Fruit fly (Drosophila melanogaster): ENCODE results near the gene frc.

frc gene

dm6 chr3L:17428779-17429178, 4.2 kb downstream of the frc start, which contains the start of gene Gorab (continued):
- TF ChIP-seq sima (GFP tag; optimal IDR thresholded peaks at IDR 0.05) (no peak), Hand (GFP tag; optimal IDR thresholded peaks at IDR 0.05) (no peak), Dfd (GFP tag; optimal IDR thresholded peaks at IDR 0.05) (no peak), lmd (GFP tag; IDR thresholded peaks at IDR 0.05) (peak; percentile 94), Vsx1 (GFP tag; optimal IDR thresholded peaks at IDR 0.05) (peak; percentile 87), h (optimal IDR thresholded peaks at IDR 0.05) (no peak), z (GFP tag; IDR thresholded peaks at IDR 0.05) (no peak), Dref (GFP tag; IDR thresholded peaks at IDR 0.05) (peak; percentile 69), esg (GFP tag; conservative IDR thresholded peaks at IDR 0.05) (peak; percentile 96), sens-2 (GFP tag; IDR thresholded peaks at IDR 0.05) (peak; percentile 76), CG7372 (GFP tag; IDR thresholded peaks at IDR 0.05) (peak; percentile 95), onecut (GFP tag; IDR thresholded peaks at IDR 0.05) (peak; percentile 62), Hmr (GFP tag; optimal IDR thresholded peaks at IDR 0.05) (peak; percentile 67), shn (GFP tag; optimal IDR thresholded peaks at IDR 0.05) (peak; percentile 32), kah (GFP tag; optimal IDR thresholded peaks at IDR 0.05) (no peak), ranshi (GFP tag; IDR thresholded peaks at IDR 0.05) (peak; percentile 92), CG2202 (tag; optimal IDR thresholded peaks at IDR 0.05) (peak; percentile 57), ase (GFP tag; IDR thresholded peaks at IDR 0.05) (peak; percentile 97), Rfx (GFP tag; IDR thresholded peaks at IDR 0.05) (peak; percentile 95), NC2β (GFP tag; optimal IDR thresholded peaks at IDR 0.05) (peak; percentile 65), CG4707 (GFP tag; optimal IDR thresholded peaks at IDR 0.05) (peak; percentile 44), so (GFP tag; IDR thresholded peaks at IDR 0.05) (peak; percentile 85; the same call in 2 of the 3 replicates), Sox100B (GFP tag; optimal IDR thresholded peaks at IDR 0.05) (peak; percentile 69), CG15696 (tag; optimal IDR thresholded peaks at IDR 0.05) (peak; percentile 86), jigr1 (GFP tag; IDR thresholded peaks at IDR 0.05) (peak; percentile 89), dati (GFP tag; IDR thresholded peaks at IDR 0.05) (peak; percentile 88), CG7987 (GFP tag; optimal IDR thresholded peaks at IDR 0.05) (peak; percentile 49), nerfin-2 (GFP tag; IDR thresholded peaks at IDR 0.05; ENCODE audit: partially characterized antibody) (no peak), Spps (tag; optimal IDR thresholded peaks at IDR 0.05) (peak; percentile 74), az2 (GFP tag; optimal IDR thresholded peaks at IDR 0.05) (peak; percentile 90), Nf-YA (GFP tag; IDR thresholded peaks at IDR 0.05) (peak; percentile 86), CG12219 (GFP tag; optimal IDR thresholded peaks at IDR 0.05) (peak; percentile 26), zen (tag; optimal IDR thresholded peaks at IDR 0.05) (peak; percentile 91), gce (GFP tag; IDR thresholded peaks at IDR 0.05) (peak; percentile 82; the same call in 1 of the 3 replicates), HmgD (GFP tag; optimal IDR thresholded peaks at IDR 0.05) (peak; percentile 44), sug (tag; optimal IDR thresholded peaks at IDR 0.05) (peak; percentile 74), trem (tag; optimal IDR thresholded peaks at IDR 0.05) (peak; percentile 91), twi (tag; optimal IDR thresholded peaks at IDR 0.05) (peak; percentile 67), yki (optimal IDR thresholded peaks at IDR 0.05) (no peak), lola (GFP tag; optimal IDR thresholded peaks at IDR 0.05) (peak in 1 of 3 experiments; percentile 86), Oli (tag; optimal IDR thresholded peaks at IDR 0.05) (peak; percentile 80), CkIIα-i1 (GFP tag; IDR thresholded peaks at IDR 0.05) (no peak), BEAF-32 (GFP tag; optimal IDR thresholded peaks at IDR 0.05) (peak; percentile 76), Dbx (GFP tag; IDR thresholded peaks at IDR 0.05) (peak; percentile 95), CG4424 (GFP tag; optimal IDR thresholded peaks at IDR 0.05) (peak; percentile 87), vfl (GFP tag; optimal IDR thresholded peaks at IDR 0.05) (peak; percentile 25), pb (GFP tag; optimal IDR thresholded peaks at IDR 0.05) (no peak), CG18619 (GFP tag; optimal IDR thresholded peaks at IDR 0.05) (peak; percentile 74), CG11560 (tag; IDR thresholded peaks at IDR 0.05) (peak; percentile 93), CG12942 (GFP tag; optimal IDR thresholded peaks at IDR 0.05) (peak; percentile 90), CG8359 (GFP tag; optimal IDR thresholded peaks at IDR 0.05; ENCODE audit: borderline replicate concordance) (peak; percentile 10), CG16863 (GFP tag; optimal IDR thresholded peaks at IDR 0.05) (peak; percentile 77)
